Fruit fly (Drosophila melanogaster) whole organism, wandering third instar larva: ENCODE measurements around the gene Nubp1.
A peak's percentile ranks its signal among the peaks of the same experiment; 100 is the strongest.

Source experiments
- Abd-B ChIP-seq: fragments of >200 bp; optimal IDR thresholded peaks from 2 replicates; lab custom pipeline; 2017; ENCODE audit warnings: missing biosample characterization, missing genetic modification characterization
- CG32264 ChIP-seq: fragments of 200-800 bp; sonication (Bioruptor generic); optimal IDR thresholded peaks from 2 replicates; lab custom pipeline; 2016; ENCODE audit warnings: missing biosample characterization, missing genetic modification characterization
- CG9705 ChIP-seq: fragments of 200-800 bp; sonication (Bioruptor generic); optimal IDR thresholded peaks from 2 replicates; lab custom pipeline; 2018; ENCODE audit warnings: missing biosample characterization, mild to moderate bottlenecking, missing genetic modification characterization
- CrebA ChIP-seq: fragments of 200-800 bp; sonication (Bioruptor generic); optimal IDR thresholded peaks from 2 replicates; lab custom pipeline; 2016; ENCODE audit warnings: missing biosample characterization, mild to moderate bottlenecking, missing genetic modification characterization, borderline replicate concordance
- Dfd ChIP-seq: fragments of >200 bp; optimal IDR thresholded peaks from 2 replicates; lab custom pipeline; 2017; ENCODE audit warnings: missing biosample characterization, missing genetic modification characterization
- Dif ChIP-seq: fragments of 200-275, 200-300 bp; sonication (Bioruptor generic); optimal IDR thresholded peaks from 2 replicates; lab custom pipeline; 2018; ENCODE audit warnings: missing biosample characterization, missing genetic modification characterization; ENCODE audit not compliant: partially characterized antibody
- GATAd ChIP-seq: sonication (Bioruptor generic); optimal IDR thresholded peaks from 2 replicates; lab custom pipeline; 2016; ENCODE audit warnings: missing biosample characterization, missing genetic modification characterization
- HLH106 ChIP-seq: fragments of 200-800 bp; optimal IDR thresholded peaks from 3 replicates; lab custom pipeline; 2019; ENCODE audit warnings: missing biosample characterization, mild to moderate bottlenecking, missing genetic modification characterization, moderate library complexity
- Hnf4 ChIP-seq: fragments of 200-800 bp; sonication (Bioruptor generic); optimal IDR thresholded peaks from 2 replicates; lab custom pipeline; 2016; ENCODE audit warnings: missing biosample characterization, mild to moderate bottlenecking, missing genetic modification characterization
- Hr78 ChIP-seq: fragments of >200 bp; optimal IDR thresholded peaks from 2 replicates; lab custom pipeline; 2017; ENCODE audit warnings: missing biosample characterization, missing genetic modification characterization
- Hr83 ChIP-seq: fragments of 200-300 bp; sonication (Bioruptor generic); optimal IDR thresholded peaks from 2 replicates; lab custom pipeline; 2016; ENCODE audit warnings: missing biosample characterization, mild to moderate bottlenecking, missing genetic modification characterization, moderate library complexity; ENCODE audit not compliant: poor library complexity, severe bottlenecking
- Jra ChIP-seq: sonication (Bioruptor generic); optimal IDR thresholded peaks from 2 replicates; lab custom pipeline; 2016; ENCODE audit warnings: missing biosample characterization, missing genetic modification characterization
- Mio ChIP-seq: sonication (Bioruptor generic); optimal IDR thresholded peaks from 2 replicates; lab custom pipeline; 2016; ENCODE audit warnings: missing biosample characterization, missing genetic modification characterization
- Myc ChIP-seq: fragments of >200 bp; optimal IDR thresholded peaks from 2 replicates; lab custom pipeline; 2017
- N ChIP-seq: fragments of >200 bp; optimal IDR thresholded peaks from 2 replicates; lab custom pipeline; 2018; ENCODE audit warnings: missing biosample characterization, missing external identifiers, missing genetic modification characterization
- OdsH ChIP-seq: fragments of 200-800 bp; sonication (Bioruptor generic); optimal IDR thresholded peaks from 2 replicates; lab custom pipeline; 2016; ENCODE audit warnings: missing biosample characterization, mild to moderate bottlenecking, missing genetic modification characterization
- Rel ChIP-seq, 2 experiments: fragments of 200-800 bp; sonication (Bioruptor generic) in 1 of 2; optimal IDR thresholded peaks; 2 replicates in 1 of 2; 3 replicates in 1 of 2; lab custom pipeline; 2016 to 2019; ENCODE audit warnings: mild to moderate bottlenecking in 2 of 2, missing biosample characterization in 2 of 2, missing genetic modification characterization in 2 of 2, moderate library complexity in 1 of 2
- Sp1 ChIP-seq: fragments of 200-800 bp; sonication (Bioruptor generic); optimal IDR thresholded peaks from 3 replicates; lab custom pipeline; 2019; ENCODE audit warnings: missing biosample characterization, mild to moderate bottlenecking, missing genetic modification characterization, moderate library complexity
- Vsx2 ChIP-seq: fragments of 200-300, 225-300 bp; sonication (Bioruptor generic); optimal IDR thresholded peaks from 2 replicates; lab custom pipeline; 2018; ENCODE audit warnings: missing biosample characterization, missing genetic modification characterization; ENCODE audit not compliant: partially characterized antibody
- br ChIP-seq: fragments of 200-800 bp; sonication (Bioruptor generic); optimal IDR thresholded peaks from 2 replicates; lab custom pipeline; 2016; ENCODE audit warnings: missing biosample characterization, missing genetic modification characterization
- brk ChIP-seq: fragments of 200-800 bp; sonication (Bioruptor generic); optimal IDR thresholded peaks from 2 replicates; lab custom pipeline; 2016; ENCODE audit warnings: missing biosample characterization, mild to moderate bottlenecking, missing genetic modification characterization
- dl ChIP-seq, 2 experiments: fragments of 175-275, 200-275 bp in 1 of 2; fragments of 200-275 bp in 1 of 2; sonication (Bioruptor generic); optimal IDR thresholded peaks; lab custom pipeline; 2018; ENCODE audit warnings: mild to moderate bottlenecking in 2 of 2, missing biosample characterization in 2 of 2, missing genetic modification characterization in 2 of 2, moderate library complexity in 2 of 2; ENCODE audit not compliant: partially characterized antibody in 2 of 2, insufficient read depth in 1 of 2
- dmrt93B ChIP-seq: fragments of 200-800 bp; sonication (Bioruptor generic); optimal IDR thresholded peaks from 2 replicates; lab custom pipeline; 2018; ENCODE audit warnings: missing biosample characterization, mild to moderate bottlenecking, missing genetic modification characterization
- dsf ChIP-seq: sonication (Bioruptor generic); optimal IDR thresholded peaks from 2 replicates; lab custom pipeline; 2016; ENCODE audit warnings: missing biosample characterization, missing genetic modification characterization, borderline replicate concordance
- ey ChIP-seq: fragments of 200-800 bp; sonication (Bioruptor generic); optimal IDR thresholded peaks from 2 replicates; lab custom pipeline; 2016; ENCODE audit warnings: missing biosample characterization, missing genetic modification characterization
- foxo ChIP-seq, 2 experiments: fragments of 200-800 bp; sonication (Bioruptor generic); optimal IDR thresholded peaks; 2 replicates in 1 of 2; 3 replicates in 1 of 2; lab custom pipeline; 2016 to 2017; ENCODE audit warnings: missing biosample characterization in 2 of 2, missing genetic modification characterization in 2 of 2
- fru ChIP-seq: fragments of 200-800 bp; sonication (Bioruptor generic); optimal IDR thresholded peaks from 3 replicates; lab custom pipeline; 2016; ENCODE audit warnings: missing biosample characterization, mild to moderate bottlenecking, missing genetic modification characterization
- h ChIP-seq: fragments of 200-800 bp; sonication (Bioruptor generic); optimal IDR thresholded peaks from 3 replicates; lab custom pipeline; 2016; ENCODE audit warnings: missing biosample characterization, mild to moderate bottlenecking, missing genetic modification characterization
- jim ChIP-seq: fragments of 175-275, 200-325 bp; sonication (Bioruptor generic); optimal IDR thresholded peaks from 2 replicates; lab custom pipeline; 2016; ENCODE audit warnings: missing biosample characterization, mild to moderate bottlenecking, missing genetic modification characterization
- lola ChIP-seq: fragments of >200 bp; optimal IDR thresholded peaks from 2 replicates; lab custom pipeline; 2017; ENCODE audit warnings: missing biosample characterization, missing genetic modification characterization
- pan ChIP-seq: fragments of >200 bp; optimal IDR thresholded peaks from 2 replicates; lab custom pipeline; 2017
- psq ChIP-seq: fragments of 200-800 bp; sonication (Bioruptor generic); optimal IDR thresholded peaks from 3 replicates; lab custom pipeline; 2017; ENCODE audit warnings: missing biosample characterization, mild to moderate bottlenecking, missing genetic modification characterization, moderate library complexity
- rgr ChIP-seq: fragments of 200-800 bp; sonication (Bioruptor generic); optimal IDR thresholded peaks from 3 replicates; lab custom pipeline; 2016; ENCODE audit warnings: missing biosample characterization, mild to moderate bottlenecking, missing genetic modification characterization
- sage ChIP-seq: fragments of 200-800 bp; sonication (Bioruptor generic); optimal IDR thresholded peaks from 2 replicates; lab custom pipeline; 2016; ENCODE audit warnings: missing biosample characterization, mild to moderate bottlenecking, missing genetic modification characterization
- sv ChIP-seq: fragments of 200-800 bp; sonication (Bioruptor generic); optimal IDR thresholded peaks from 3 replicates; lab custom pipeline; 2016; ENCODE audit warnings: missing biosample characterization, missing genetic modification characterization
- tai ChIP-seq: sonication (Bioruptor generic); optimal IDR thresholded peaks from 2 replicates; lab custom pipeline; 2016; ENCODE audit warnings: missing biosample characterization, missing genetic modification characterization
- usp ChIP-seq: fragments of >200 bp; optimal IDR thresholded peaks from 2 replicates; lab custom pipeline; 2017; ENCODE audit warnings: missing biosample characterization, missing genetic modification characterization
- woc ChIP-seq: sonication (Bioruptor generic); optimal IDR thresholded peaks from 2 replicates; lab custom pipeline; 2016; ENCODE audit warnings: missing biosample characterization, mild to moderate bottlenecking, missing genetic modification characterization

The Nubp1 gene

dm6 chr2L:16684908-16685611 is 47.3 kb upstream of the Nubp1 start:
- TF ChIP-seq HLH106 (tag; lab: Kevin White, UChicago) (peak; percentile 78), dl (GFP tag; optimal IDR thresholded peaks at IDR 0.05; lab: Kevin White, UChicago; ENCODE audit: insufficient read depth in 1 of 2, partially characterized antibody in 2 of 2) (peak; percentile 60 to 87), fru (GFP tag; lab: Kevin White, UChicago) (peak; percentile 65), Dif (GFP tag; lab: Kevin White, UChicago) (peak; percentile 94), tai (no peak), br (no peak), pan (lab: Kevin White, UChicago) (no peak), Abd-B (no peak), Hr78 (GFP tag; lab: Kevin White, UChicago) (no peak), Jra (no peak), Hnf4 (no peak), foxo (GFP tag; optimal IDR thresholded peaks at IDR 0.05; lab: Kevin White, UChicago) (peak in 1 of 2 experiments; percentile 79), dmrt93B (GFP tag; lab: Kevin White, UChicago) (peak; percentile 52), Hr83 (GFP tag; lab: Kevin White, UChicago) (peak; percentile 17), rgr (peak; percentile 48), Dfd (GFP tag; lab: Kevin White, UChicago) (no peak), psq (GFP tag; lab: Kevin White, UChicago) (peak; percentile 78), sage (no peak), sv (no peak), CG32264 (GFP tag; lab: Kevin White, UChicago) (no peak), dsf (GFP tag; lab: Kevin White, UChicago) (no peak), jim (no peak), usp (GFP tag; lab: Kevin White, UChicago) (no peak), lola (GFP tag; lab: Kevin White, UChicago) (no peak), Mio (GFP tag; lab: Kevin White, UChicago) (no peak), Vsx2 (GFP tag; lab: Kevin White, UChicago) (peak; percentile 83), N (GFP tag; lab: Kevin White, UChicago) (no peak), Sp1 (peak; percentile 90), Rel (GFP tag; optimal IDR thresholded peaks at IDR 0.05; lab: Kevin White, UChicago) (no peak), Rel (tag; optimal IDR thresholded peaks at IDR 0.05; lab: Kevin White, UChicago) (no peak), brk (peak; percentile 3), CrebA (GFP tag; lab: Kevin White, UChicago) (peak; percentile 21), CG9705 (GFP tag; lab: Kevin White, UChicago) (peak; percentile 43), OdsH (peak; percentile 77), h (GFP tag; lab: Kevin White, UChicago) (no peak), ey (GFP tag; lab: Kevin White, UChicago) (no peak), GATAd (no peak), woc (peak; percentile 49), Myc (no peak)

dm6 chr2L:16685612-16685912 is 46.8 kb upstream of the Nubp1 start:
- TF ChIP-seq Mio (GFP tag; lab: Kevin White, UChicago): no peak
- no peak for TF ChIP-seq CG9705 (GFP tag; lab: Kevin White, UChicago)
- TF ChIP-seq foxo (GFP tag; optimal IDR thresholded peaks at IDR 0.05; lab: Kevin White, UChicago): no peak
- no peak for TF ChIP-seq Hnf4
- no peak for TF ChIP-seq Hr83 (GFP tag; lab: Kevin White, UChicago)
- no peak for TF ChIP-seq dsf (GFP tag; lab: Kevin White, UChicago)
- TF ChIP-seq sv: no peak
- TF ChIP-seq HLH106 (tag; lab: Kevin White, UChicago): no peak
- TF ChIP-seq woc: no peak
- TF ChIP-seq Abd-B: no peak
- no peak for TF ChIP-seq lola (GFP tag; lab: Kevin White, UChicago)
- TF ChIP-seq CrebA (GFP tag; lab: Kevin White, UChicago): no peak
